Worm (Caenorhabditis elegans): ENCODE results near the gene F57A8.1.

The F57A8.1 gene

DNA sequence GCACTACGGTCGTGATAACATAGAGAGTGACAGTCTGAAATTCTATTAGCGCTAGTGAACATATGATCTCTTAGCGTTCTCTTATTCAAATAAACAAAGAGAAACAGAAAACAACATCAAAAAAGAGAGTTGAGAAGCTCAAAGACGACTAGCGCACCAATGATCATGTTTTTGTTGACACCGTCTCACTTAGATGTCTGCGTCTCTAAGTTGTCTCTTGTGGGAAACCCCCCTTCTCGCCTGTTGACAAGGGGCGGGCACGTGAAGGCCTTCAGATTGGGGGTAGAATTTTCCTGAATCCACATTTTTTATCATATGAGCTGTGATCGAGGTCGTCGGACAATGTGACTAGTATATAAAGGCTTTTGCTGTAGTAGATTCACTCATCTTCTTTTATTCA is 17.2 kb upstream of the F57A8.1 start:
- peak; percentile 36 for TF ChIP-seq lin-39 (tag; optimal IDR thresholded peaks at IDR 0.05)
- peak; percentile 26 for TF ChIP-seq nfya-1 (tag; optimal IDR thresholded peaks at IDR 0.05; ENCODE audit: insufficient read depth)
- no peak for TF ChIP-seq nhr-237 (tag; optimal IDR thresholded peaks at IDR 0.05)
- no peak for TF ChIP-seq elt-3 (tag; optimal IDR thresholded peaks at IDR 0.05)
- peak; percentile 94 for TF ChIP-seq pha-4 (tag; optimal IDR thresholded peaks at IDR 0.05)
- peak; percentile 46 for TF ChIP-seq mdl-1 (tag; optimal IDR thresholded peaks at IDR 0.05)

DNA sequence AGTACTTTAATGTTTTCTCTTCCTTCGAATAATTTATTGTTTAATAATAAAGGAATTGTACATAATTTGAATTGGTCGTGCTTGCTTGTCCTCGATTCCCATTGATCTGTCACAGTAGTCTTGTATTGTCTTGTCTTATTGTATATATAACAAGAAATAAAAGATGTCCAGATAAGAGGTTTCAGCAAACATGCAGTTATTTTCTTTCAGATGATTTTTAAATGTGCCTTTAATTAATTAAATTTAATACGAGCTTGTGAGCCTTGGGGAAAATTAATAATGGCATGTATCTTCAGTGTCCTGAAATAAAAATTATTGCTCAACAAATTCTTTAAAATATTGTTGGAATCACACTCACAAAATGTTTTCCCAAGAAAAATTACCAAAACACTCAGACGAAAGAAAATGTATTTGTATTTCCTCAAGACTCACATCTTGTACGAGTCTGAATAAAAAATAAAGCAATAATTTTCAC is 14.0 kb upstream of the F57A8.1 start:
- TF ChIP-seq snpc-4 (tag; optimal IDR thresholded peaks at IDR 0.05) (no peak), ceh-82 (tag; optimal IDR thresholded peaks at IDR 0.05) (no peak), nhr-77 (tag; optimal IDR thresholded peaks at IDR 0.05) (no peak), sea-2 (GFP tag; optimal IDR thresholded peaks at IDR 0.05) (no peak), nhr-28 (tag; optimal IDR thresholded peaks at IDR 0.05) (no peak)

- TF ChIP-seq daf-12 (tag; optimal IDR thresholded peaks at IDR 0.05) (no peak), lin-15B (tag; optimal IDR thresholded peaks at IDR 0.05) (no peak), tbx-2 (tag; optimal IDR thresholded peaks at IDR 0.05) (no peak), ceh-9 (tag; optimal IDR thresholded peaks at IDR 0.05) (no peak), nhr-25 (tag; optimal IDR thresholded peaks at IDR 0.05) (no peak), eor-1 (tag; optimal IDR thresholded peaks at IDR 0.05) (no peak), fkh-2 (tag; optimal IDR thresholded peaks at IDR 0.05) (no peak), ztf-4 (tag; optimal IDR thresholded peaks at IDR 0.05) (no peak), zag-1 (tag; optimal IDR thresholded peaks at IDR 0.05) (no peak), elt-1 (tag; optimal IDR thresholded peaks at IDR 0.05) (no peak), fos-1 (tag; optimal IDR thresholded peaks at IDR 0.05) (no peak), hmg-11 (tag; optimal IDR thresholded peaks at IDR 0.05) (no peak), nhr-11 (tag; optimal IDR thresholded peaks at IDR 0.05) (no peak)
Observed at ce11 chrV:10030992-10031383, 6.2 kb upstream of the F57A8.1 start, which contains the start of gene acl-2. Gene acl-2, minus strand, starts transcription at chrV:10031092.

ce11 chrV:10031384-10032171 is 5.6 kb upstream of the F57A8.1 start:
- TF ChIP-seq skn-1 (tag; optimal IDR thresholded peaks at IDR 0.05), result peak; percentile 23
- no peak for TF ChIP-seq lsy-12 (tag; optimal IDR thresholded peaks at IDR 0.05)
- peak; percentile 47 for TF ChIP-seq nfya-1 (tag; optimal IDR thresholded peaks at IDR 0.05; ENCODE audit: insufficient read depth)
- no peak for TF ChIP-seq nhr-237 (tag; optimal IDR thresholded peaks at IDR 0.05)
- no peak for TF ChIP-seq lin-39 (tag; optimal IDR thresholded peaks at IDR 0.05)
- TF ChIP-seq elt-3 (tag; optimal IDR thresholded peaks at IDR 0.05), result peak in 1 of 3 experiments; percentile 31
- TF ChIP-seq pha-4 (tag; optimal IDR thresholded peaks at IDR 0.05), result peak; percentile 46
- TF ChIP-seq lin-15B (tag; optimal IDR thresholded peaks at IDR 0.05), result no peak
- no peak for TF ChIP-seq tbx-2 (tag; optimal IDR thresholded peaks at IDR 0.05)
- TF ChIP-seq nhr-25 (tag; optimal IDR thresholded peaks at IDR 0.05), result no peak
- no peak for TF ChIP-seq aly-2 (tag; optimal IDR thresholded peaks at IDR 0.05)
- TF ChIP-seq nhr-43 (tag; optimal IDR thresholded peaks at IDR 0.05; ENCODE audit: poor library complexity, severe bottlenecking), result no peak
- no peak for TF ChIP-seq fos-1 (tag; optimal IDR thresholded peaks at IDR 0.05)
- no peak for TF ChIP-seq fkh-10 (GFP tag; optimal IDR thresholded peaks at IDR 0.05)
- no peak for TF ChIP-seq ceh-82 (tag; optimal IDR thresholded peaks at IDR 0.05)
- TF ChIP-seq ama-1 (optimal IDR thresholded peaks at IDR 0.05), result no peak
- no peak for TF ChIP-seq zag-1 (tag; optimal IDR thresholded peaks at IDR 0.05)
- TF ChIP-seq ztf-4 (tag; optimal IDR thresholded peaks at IDR 0.05), result no peak
- no peak for TF ChIP-seq unc-62 (GFP tag; optimal IDR thresholded peaks at IDR 0.05)
- no peak for TF ChIP-seq hmg-11 (tag; optimal IDR thresholded peaks at IDR 0.05)
- no peak for TF ChIP-seq fkh-2 (tag; optimal IDR thresholded peaks at IDR 0.05)
- TF ChIP-seq ceh-16 (tag; optimal IDR thresholded peaks at IDR 0.05), result no peak
- no peak for TF ChIP-seq R02D3.7 (tag; optimal IDR thresholded peaks at IDR 0.05)
- no peak for TF ChIP-seq unc-39 (tag; optimal IDR thresholded peaks at IDR 0.05)
- no peak for TF ChIP-seq egl-27 (tag; optimal IDR thresholded peaks at IDR 0.05)
- TF ChIP-seq jun-1 (tag; optimal IDR thresholded peaks at IDR 0.05), result no peak
- no peak for TF ChIP-seq nhr-76 (tag; optimal IDR thresholded peaks at IDR 0.05)
- no peak for TF ChIP-seq nhr-77 (tag; optimal IDR thresholded peaks at IDR 0.05)
- peak; percentile 19 for TF ChIP-seq nhr-23 (tag; optimal IDR thresholded peaks at IDR 0.05)
- TF ChIP-seq daf-12 (tag; optimal IDR thresholded peaks at IDR 0.05), result no peak
- TF ChIP-seq elt-2 (tag; optimal IDR thresholded peaks at IDR 0.05), result peak; percentile 70
- TF ChIP-seq ceh-9 (tag; optimal IDR thresholded peaks at IDR 0.05), result no peak
- TF ChIP-seq snpc-4 (tag; optimal IDR thresholded peaks at IDR 0.05), result no peak
- TF ChIP-seq eor-1 (tag; optimal IDR thresholded peaks at IDR 0.05), result no peak
- no peak for TF ChIP-seq mdl-1 (tag; optimal IDR thresholded peaks at IDR 0.05)
- no peak for TF ChIP-seq egl-5 (tag; optimal IDR thresholded peaks at IDR 0.05)
- TF ChIP-seq pqm-1 (tag; optimal IDR thresholded peaks at IDR 0.05), result peak; percentile 54
- TF ChIP-seq nhr-11 (tag; optimal IDR thresholded peaks at IDR 0.05), result no peak
- no peak for TF ChIP-seq sea-2 (GFP tag; optimal IDR thresholded peaks at IDR 0.05)
